Worm (Caenorhabditis elegans): Measurements from ENCODE around the gene C42D4.3.

The C42D4.3 gene

DNA sequence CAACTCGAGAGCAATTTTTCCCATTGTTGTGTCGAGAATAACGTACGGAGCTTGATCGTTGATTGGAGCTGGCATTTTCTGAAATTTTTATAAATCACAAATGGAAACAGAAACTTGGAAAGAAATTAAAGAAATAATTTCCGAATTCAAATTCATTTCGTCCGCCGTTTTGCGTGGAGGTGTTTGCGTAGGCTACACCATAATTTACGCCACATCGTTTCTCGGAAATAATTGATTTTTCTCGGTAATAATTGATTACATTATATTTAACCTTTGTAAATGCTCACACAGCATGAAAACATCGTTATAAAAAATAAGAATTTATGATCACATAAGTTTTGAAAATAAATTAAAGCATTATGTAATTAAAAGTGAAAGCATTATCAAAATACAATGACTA, 45.9 kb upstream of the C42D4.3 start, which contains the start of gene cyn-12 (continued):
- TF ChIP-seq mdt-29 (GFP tag; IDR thresholded peaks at IDR 0.05): no peak
- peak in 1 of 2 experiments; percentile 61 for TF ChIP-seq unc-62 (GFP tag; optimal IDR thresholded peaks at IDR 0.05 in 1 of 2)
- TF ChIP-seq unc-62 (tag; optimal IDR thresholded peaks at IDR 0.05): no peak
- no peak for TF ChIP-seq rbr-2 (tag; optimal IDR thresholded peaks at IDR 0.05)
- TF ChIP-seq ces-1 (GFP tag; optimal IDR thresholded peaks at IDR 0.05): no peak
- no peak for TF ChIP-seq ZK546.5 (tag; optimal IDR thresholded peaks at IDR 0.05)
- TF ChIP-seq egl-27 (tag; optimal IDR thresholded peaks at IDR 0.05): no peak
- TF ChIP-seq nhr-102 (tag; optimal IDR thresholded peaks at IDR 0.05): no peak
- no peak for TF ChIP-seq hmg-1.1 (GFP tag; IDR thresholded peaks at IDR 0.05)
- no peak for TF ChIP-seq nhr-28 (tag; optimal IDR thresholded peaks at IDR 0.05)
- no peak for TF ChIP-seq F49E8.2 (tag; optimal IDR thresholded peaks at IDR 0.05; ENCODE audit: borderline replicate concordance)

DNA sequence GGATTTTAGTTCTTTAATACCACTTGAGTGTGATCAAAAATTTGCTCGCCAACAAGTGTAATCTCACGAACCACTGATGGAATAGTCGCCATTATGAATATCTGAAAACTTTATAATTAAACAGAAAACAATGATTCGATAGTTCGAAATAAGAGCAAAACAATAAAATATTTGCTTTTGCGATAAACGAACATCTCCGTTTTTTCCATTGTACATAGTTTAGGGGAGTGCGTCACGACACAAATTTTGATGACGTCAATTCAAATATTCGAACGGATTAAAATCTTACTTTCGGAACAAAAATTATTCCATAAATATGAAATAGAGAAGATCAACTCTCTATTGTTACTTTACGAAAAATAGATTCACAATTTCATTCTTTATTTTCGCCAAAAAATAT, 45.1 kb upstream of the C42D4.3 start, which contains the start of gene mutd-1:
Gene mutd-1, minus strand, starts transcription at position 101 of the 400 bp plus-strand sequence.
- TF ChIP-seq nhr-48 (tag; optimal IDR thresholded peaks at IDR 0.05) (no peak), arid-1 (GFP tag; conservative IDR thresholded peaks at IDR 0.05) (no peak), lin-15B (tag; optimal IDR thresholded peaks at IDR 0.05) (no peak), attf-4 (tag; optimal IDR thresholded peaks at IDR 0.05) (no peak), aha-1 (tag) (peak; percentile 1), snpc-1.2 (GFP tag; IDR thresholded peaks at IDR 0.05) (no peak), aly-2 (tag; optimal IDR thresholded peaks at IDR 0.05) (no peak), hlh-30 (tag; optimal IDR thresholded peaks at IDR 0.05; ENCODE audit: insufficient read depth) (no peak), ceh-32 (tag; optimal IDR thresholded peaks at IDR 0.05; ENCODE audit: poor library complexity) (no peak), nhr-41 (GFP tag; IDR thresholded peaks at IDR 0.05) (no peak), D1046.2 (GFP tag; IDR thresholded peaks at IDR 0.05) (no peak), lsy-2 (tag; optimal IDR thresholded peaks at IDR 0.05) (peak in 1 of 2 experiments; percentile 6), fos-1 (tag; optimal IDR thresholded peaks at IDR 0.05) (no peak), mxl-3 (GFP tag; optimal IDR thresholded peaks at IDR 0.05) (no peak)

DNA sequence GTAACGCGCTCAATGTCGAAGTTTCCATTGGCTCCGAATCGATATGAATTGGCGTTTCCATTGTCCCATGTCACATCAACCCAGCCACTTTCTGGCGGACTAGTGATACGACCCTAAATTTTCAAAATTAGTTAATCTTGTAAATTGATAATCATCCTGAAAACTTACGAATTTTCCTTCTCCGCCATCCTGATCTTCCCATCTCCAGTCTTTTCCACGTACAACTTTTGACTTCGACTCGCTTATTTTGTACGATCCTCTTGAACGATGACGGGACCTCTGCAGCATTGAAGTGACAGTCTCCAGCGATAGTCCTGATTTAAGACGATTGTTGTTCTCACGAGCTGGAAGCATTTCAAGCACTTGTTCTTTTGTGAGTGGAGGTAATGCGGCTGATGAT, 39.9 kb upstream of the C42D4.3 start:
- TF ChIP-seq nhr-76 (tag; optimal IDR thresholded peaks at IDR 0.05) (no peak), unc-62 (GFP tag; optimal IDR thresholded peaks at IDR 0.05 in 1 of 2) (peak in 1 of 2 experiments; percentile 97), unc-62 (tag; optimal IDR thresholded peaks at IDR 0.05) (no peak), Y105C5A.15 (GFP tag; IDR thresholded peaks at IDR 0.05) (no peak), spr-3 (GFP tag; optimal IDR thresholded peaks at IDR 0.05) (no peak)

DNA sequence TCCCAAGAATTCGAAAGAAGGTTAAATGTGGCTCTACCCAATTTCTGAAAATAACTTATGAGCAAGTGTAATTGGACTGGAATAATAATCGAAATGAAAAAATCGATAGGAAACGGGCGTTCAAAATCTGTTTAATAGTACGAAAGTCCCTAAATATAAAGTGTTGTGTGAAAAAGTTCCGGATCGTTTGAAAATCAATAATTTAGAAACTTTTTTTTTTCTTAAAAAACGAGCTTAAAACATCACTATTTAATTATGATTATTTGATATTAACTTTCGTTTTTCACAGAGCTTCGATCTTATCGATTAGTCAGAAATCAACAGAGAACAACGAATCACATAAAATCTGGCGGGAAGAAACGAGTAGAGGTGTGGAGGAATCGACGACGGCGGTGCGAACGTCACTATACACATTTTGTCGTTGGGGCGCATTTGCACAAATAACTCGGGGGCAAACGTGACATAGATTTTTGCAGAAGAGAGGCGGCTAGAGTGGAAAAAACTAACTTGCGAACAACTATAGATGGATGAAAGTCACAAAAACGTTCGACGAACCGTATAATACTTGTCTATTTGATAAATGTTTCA, 34.3 kb upstream of the C42D4.3 start, which contains the start of gene hecd-1:
Gene hecd-1, minus strand, starts transcription at position 51 of the 588 bp plus-strand sequence.
- no peak for TF ChIP-seq snpc-1.2 (GFP tag; IDR thresholded peaks at IDR 0.05)
- no peak for TF ChIP-seq lin-39 (tag; optimal IDR thresholded peaks at IDR 0.05)
- no peak for TF ChIP-seq ama-1 (optimal IDR thresholded peaks at IDR 0.05)
- no peak for TF ChIP-seq egl-43 (GFP tag; IDR thresholded peaks at IDR 0.05)
- no peak for TF ChIP-seq zfp-2 (tag; optimal IDR thresholded peaks at IDR 0.05)
- TF ChIP-seq pha-4 (GFP tag; IDR thresholded peaks at IDR 0.05): no peak
- TF ChIP-seq pha-4 (tag; optimal IDR thresholded peaks at IDR 0.05): no peak
- no peak for TF ChIP-seq R02D3.7 (tag; optimal IDR thresholded peaks at IDR 0.05)
- TF ChIP-seq skn-1 (tag; optimal IDR thresholded peaks at IDR 0.05): no peak
- peak; percentile 14 for TF ChIP-seq hlh-11 (tag; optimal IDR thresholded peaks at IDR 0.05)
- peak; percentile 40 for TF ChIP-seq nhr-28 (tag; optimal IDR thresholded peaks at IDR 0.05)
- no peak for TF ChIP-seq hmg-1.1 (GFP tag; IDR thresholded peaks at IDR 0.05)
- no peak for TF ChIP-seq F26F4.8 (GFP tag; conservative IDR thresholded peaks at IDR 0.05)
- no peak for TF ChIP-seq gei-8 (GFP tag; optimal IDR thresholded peaks at IDR 0.05)
- no peak for TF ChIP-seq cey-2 (tag; optimal IDR thresholded peaks at IDR 0.05; ENCODE audit: borderline replicate concordance, insufficient read depth)
- no peak for TF ChIP-seq ctbp-1 (GFP tag; IDR thresholded peaks at IDR 0.05)
- no peak for TF ChIP-seq jun-1 (tag; optimal IDR thresholded peaks at IDR 0.05)
- peak; percentile 13 for TF ChIP-seq mes-2 (tag; optimal IDR thresholded peaks at IDR 0.05; ENCODE audit: poor library complexity, severe bottlenecking)
- no peak for TF ChIP-seq vab-7 (GFP tag; IDR thresholded peaks at IDR 0.05)
- no peak for TF ChIP-seq ceh-62 (tag; optimal IDR thresholded peaks at IDR 0.05)
- no peak for TF ChIP-seq pqm-1 (tag; optimal IDR thresholded peaks at IDR 0.05)
- no peak for TF ChIP-seq daf-8 (GFP tag; IDR thresholded peaks at IDR 0.05)
- no peak for TF ChIP-seq ZK546.5 (tag; optimal IDR thresholded peaks at IDR 0.05)
- TF ChIP-seq Y105C5A.15 (GFP tag; IDR thresholded peaks at IDR 0.05): no peak

Data from whole organism, L4 larva.